Fruit fly (Drosophila melanogaster): ENCODE results near the gene Rap1.

The Rap1 gene

DNA sequence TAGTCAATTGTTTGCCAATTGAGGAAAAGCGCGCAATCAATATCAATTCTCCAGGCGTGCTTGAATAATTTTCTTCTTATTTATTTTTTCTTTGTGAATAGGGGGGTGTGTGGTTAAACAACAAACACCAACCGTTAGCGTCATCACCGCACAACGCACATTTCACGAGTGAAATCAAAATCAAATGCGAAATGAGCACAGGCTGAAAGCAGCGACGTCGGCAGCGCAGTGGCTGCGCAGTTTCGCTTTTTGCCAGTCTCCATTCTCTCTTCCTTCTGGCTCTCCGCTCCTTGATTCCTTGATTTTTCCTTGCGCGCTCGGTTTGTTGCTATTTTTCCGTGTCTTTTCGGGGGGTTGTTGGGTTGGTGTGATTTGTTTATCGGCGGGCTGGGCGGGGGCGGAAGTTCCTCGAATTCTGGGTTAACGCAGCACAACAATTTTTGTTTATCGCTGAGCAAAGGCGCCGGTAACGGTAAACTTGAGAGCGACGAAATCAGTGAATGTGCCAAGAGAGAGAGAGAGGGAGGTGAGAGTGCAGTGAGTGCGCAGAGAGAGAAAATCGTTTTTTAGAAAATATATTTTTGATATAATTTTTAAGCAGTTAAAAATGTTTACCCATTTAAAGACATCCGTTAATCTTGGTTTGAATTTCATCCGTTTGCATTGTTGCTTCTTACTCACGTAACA is 21.0 kb upstream of the Rap1 start, which contains the start of gene CG13937 (continued):
- TF ChIP-seq CTCF (GFP tag; optimal IDR thresholded peaks at IDR 0.05), result no peak
- TF ChIP-seq CG6683 (GFP tag; optimal IDR thresholded peaks at IDR 0.05), result no peak
- no peak for TF ChIP-seq CG14710 (tag; optimal IDR thresholded peaks at IDR 0.05)
- no peak for TF ChIP-seq NC2β (GFP tag; optimal IDR thresholded peaks at IDR 0.05)
- no peak for TF ChIP-seq sim (GFP tag; IDR thresholded peaks at IDR 0.05)
- no peak for TF ChIP-seq schlank (tag; optimal IDR thresholded peaks at IDR 0.05)
- no peak for TF ChIP-seq vvl (GFP tag; IDR thresholded peaks at IDR 0.05)
- TF ChIP-seq CG13287 (GFP tag; IDR thresholded peaks at IDR 0.05; ENCODE audit: partially characterized antibody), result peak; percentile 35; the same call in 1 of the 2 replicates
- no peak for TF ChIP-seq dm (GFP tag; optimal IDR thresholded peaks at IDR 0.05)
- TF ChIP-seq CG12391 (tag; optimal IDR thresholded peaks at IDR 0.05), result no peak
- no peak for TF ChIP-seq caup (GFP tag; optimal IDR thresholded peaks at IDR 0.05; ENCODE audit: severe bottlenecking)
- TF ChIP-seq wor (GFP tag; IDR thresholded peaks at IDR 0.05), result no peak
- TF ChIP-seq yki (optimal IDR thresholded peaks at IDR 0.05), result no peak
- TF ChIP-seq pb (GFP tag; optimal IDR thresholded peaks at IDR 0.05), result no peak
- no peak for TF ChIP-seq Dbx (GFP tag; IDR thresholded peaks at IDR 0.05)
- TF ChIP-seq ttk (GFP tag; IDR thresholded peaks at IDR 0.05), result no peak
- no peak for TF ChIP-seq fru (optimal IDR thresholded peaks at IDR 0.05)
- TF ChIP-seq Atf3 (GFP tag; optimal IDR thresholded peaks at IDR 0.05), result no peak
- peak; percentile 13 for TF ChIP-seq Deaf1 (tag; optimal IDR thresholded peaks at IDR 0.05)
- TF ChIP-seq nau (GFP tag; optimal IDR thresholded peaks at IDR 0.05), result no peak
- TF ChIP-seq nmo (GFP tag; optimal IDR thresholded peaks at IDR 0.05), result no peak
- TF ChIP-seq Tbp (GFP tag; optimal IDR thresholded peaks at IDR 0.05), result no peak
- no peak for TF ChIP-seq tup (GFP tag; optimal IDR thresholded peaks at IDR 0.05)
- no peak for TF ChIP-seq ind (GFP tag; optimal IDR thresholded peaks at IDR 0.05)
- no peak for TF ChIP-seq gce (GFP tag; IDR thresholded peaks at IDR 0.05)
- no peak for TF ChIP-seq CG18011 (GFP tag; optimal IDR thresholded peaks at IDR 0.05)
- no peak for TF ChIP-seq HLH4C (GFP tag; IDR thresholded peaks at IDR 0.05; ENCODE audit: partially characterized antibody)
- no peak for TF ChIP-seq B-H2 (GFP tag; optimal IDR thresholded peaks at IDR 0.05)
- TF ChIP-seq phol (tag; optimal IDR thresholded peaks at IDR 0.05), result no peak
- no peak for TF ChIP-seq vnd (GFP tag; IDR thresholded peaks at IDR 0.05; ENCODE audit: partially characterized antibody)
- no peak for TF ChIP-seq CG7786 (GFP tag; optimal IDR thresholded peaks at IDR 0.05)
- TF ChIP-seq Dref (GFP tag; IDR thresholded peaks at IDR 0.05), result no peak
- TF ChIP-seq Vsx1 (GFP tag; optimal IDR thresholded peaks at IDR 0.05), result no peak
- no peak for TF ChIP-seq CG4617 (GFP tag; optimal IDR thresholded peaks at IDR 0.05; ENCODE audit: borderline replicate concordance)
- TF ChIP-seq kah (GFP tag; optimal IDR thresholded peaks at IDR 0.05), result no peak
- no peak for TF ChIP-seq Rx (GFP tag; IDR thresholded peaks at IDR 0.05)
- TF ChIP-seq Xrp1 (GFP tag; IDR thresholded peaks at IDR 0.05), result no peak
- no peak for TF ChIP-seq CG10979 (tag; optimal IDR thresholded peaks at IDR 0.05)
- TF ChIP-seq Hmx (GFP tag; optimal IDR thresholded peaks at IDR 0.05), result no peak
- peak; percentile 95 for TF ChIP-seq Adf1 (GFP tag; IDR thresholded peaks at IDR 0.05)
- TF ChIP-seq CG32532 (GFP tag; IDR thresholded peaks at IDR 0.05), result no peak
- no peak for TF ChIP-seq slbo (GFP tag; IDR thresholded peaks at IDR 0.05)
- no peak for TF ChIP-seq maf-S (GFP tag; optimal IDR thresholded peaks at IDR 0.05)
- TF ChIP-seq Asciz (GFP tag; optimal IDR thresholded peaks at IDR 0.05), result no peak
- no peak for TF ChIP-seq p53 (GFP tag; optimal IDR thresholded peaks at IDR 0.05)
- no peak for TF ChIP-seq fd96Cb (tag; optimal IDR thresholded peaks at IDR 0.05)
- TF ChIP-seq sens-2 (GFP tag; IDR thresholded peaks at IDR 0.05), result no peak
- TF ChIP-seq cato (GFP tag; optimal IDR thresholded peaks at IDR 0.05; ENCODE audit: borderline replicate concordance), result no peak
- no peak for TF ChIP-seq CG12104 (GFP tag; optimal IDR thresholded peaks at IDR 0.05)
- no peak for TF ChIP-seq bigmax (GFP tag; optimal IDR thresholded peaks at IDR 0.05)
- TF ChIP-seq chinmo (GFP tag; IDR thresholded peaks at IDR 0.05; ENCODE audit: partially characterized antibody), result 0 out of 4 replicates have a peak, but pooled peaks have one; percentile 60
- peak; percentile 13 for TF ChIP-seq gro (GFP tag; optimal IDR thresholded peaks at IDR 0.05)

All from whole organism, embryonic.